Fruit fly (Drosophila melanogaster) whole organism, embryonic: Measurements from ENCODE around the gene barr.
A peak's percentile ranks its signal among the peaks of the same experiment; 100 is the strongest.

Experiments
- Bdp1 ChIP-seq: fragments of 200-800 bp; sonication (Bioruptor generic); optimal IDR thresholded peaks from 3 replicates; lab custom pipeline; 2016; ENCODE audit warnings: missing biosample characterization, missing genetic modification characterization
- CG13775 ChIP-seq: fragments of 200-800 bp; sonication (Bioruptor generic); optimal IDR thresholded peaks from 3 replicates; lab custom pipeline; 2017; ENCODE audit warnings: missing biosample characterization, mild to moderate bottlenecking, missing genetic modification characterization
- CG14860 ChIP-seq: fragments of 200-800 bp; sonication (Bioruptor generic); IDR thresholded peaks from 3 replicates; pipeline ENCODE4 v1.3.6; 2022; ENCODE audit warnings: missing biosample characterization, missing genetic modification characterization; ENCODE audit not compliant: partially characterized antibody
- CG34224 ChIP-seq: fragments of 200-800 bp; sonication (Bioruptor generic); IDR thresholded peaks from 3 replicates; pipeline ENCODE4 v1.3.6; 2022; ENCODE audit warnings: missing biosample characterization, missing genetic modification characterization; ENCODE audit not compliant: partially characterized antibody
- lola ChIP-seq, 3 experiments: fragments of >200 bp in 2 of 3; fragments of 200-800 bp in 1 of 3; sonication (Bioruptor generic) in 1 of 3; optimal IDR thresholded peaks; 2 replicates each; lab custom pipeline; 2017 to 2019; ENCODE audit warnings: missing biosample characterization in 3 of 3, missing genetic modification characterization in 3 of 3, mild to moderate bottlenecking in 1 of 3, moderate library complexity in 1 of 3
- shn ChIP-seq: fragments of 200-800 bp; sonication (Bioruptor generic); optimal IDR thresholded peaks from 3 replicates; lab custom pipeline; 2016; ENCODE audit warnings: missing biosample characterization, missing genetic modification characterization
- tin ChIP-seq: fragments of 200-800 bp; sonication (Bioruptor generic); optimal IDR thresholded peaks from 3 replicates; lab custom pipeline; 2016; ENCODE audit warnings: missing biosample characterization, missing genetic modification characterization

DNA sequence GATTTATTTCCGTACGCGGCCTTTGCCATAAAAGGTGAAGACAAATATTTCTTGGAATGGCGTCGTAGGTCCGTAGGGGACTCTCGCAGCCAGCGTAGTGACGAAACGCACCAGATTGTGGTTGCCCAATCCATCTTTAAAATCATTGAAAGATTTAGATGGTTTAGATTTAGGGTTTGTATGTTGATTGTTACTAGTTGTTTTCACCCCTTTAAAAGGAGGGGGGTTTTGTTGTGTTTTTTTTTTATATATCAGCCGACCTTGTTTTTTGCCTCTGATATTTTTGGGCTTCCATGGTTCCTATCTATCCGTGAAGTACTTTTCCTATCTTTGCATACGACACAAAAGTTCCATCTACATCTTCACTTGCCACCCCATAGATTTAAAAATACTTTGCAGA, 17.7 kb upstream of the barr start:
- TF ChIP-seq tin (GFP tag; lab: Kevin White, UChicago) = no peak
- TF ChIP-seq CG34224 (GFP tag; lab: Robert Waterston, UW) = no peak
- TF ChIP-seq CG14860 (GFP tag; lab: Robert Waterston, UW) = no peak
- peak; percentile 22 for TF ChIP-seq CG13775 (GFP tag; lab: Kevin White, UChicago)
- TF ChIP-seq Bdp1 = no peak
- TF ChIP-seq shn = no peak
- TF ChIP-seq lola (GFP tag; optimal IDR thresholded peaks at IDR 0.05; lab: Kevin White, UChicago) = no peak
